Worm (Caenorhabditis elegans) whole organism, late embryonic: ENCODE measurements around the gene F28F8.9.

ENCODE experiments used
- C38D4.7 ChIP-seq: fragments of 200-800 bp; sonication (Bioruptor generic); optimal IDR thresholded peaks from 2 replicates; lab custom pipeline; 2018; ENCODE audit warnings: mild to moderate bottlenecking, missing genetic modification characterization, moderate library complexity, missing compliant biosample characterization
- K02D7.2 ChIP-seq: sonication (generic microtip); optimal IDR thresholded peaks from 2 replicates; lab custom pipeline; 2017; ENCODE audit warnings: mild to moderate bottlenecking, missing genetic modification characterization, missing compliant biosample characterization
- K09A11.1 ChIP-seq: sonication (generic microtip); optimal IDR thresholded peaks from 2 replicates; lab custom pipeline; 2017; ENCODE audit warnings: antibody characterized with exemption, mild to moderate bottlenecking, missing genetic modification characterization, missing compliant biosample characterization; ENCODE audit not compliant: insufficient read depth
- T23F11.4 ChIP-seq: fragments of 200-800 bp; sonication (Bioruptor generic); optimal IDR thresholded peaks from 2 replicates; lab custom pipeline; 2018; ENCODE audit warnings: mild to moderate bottlenecking, missing genetic modification characterization, missing compliant biosample characterization
- ahr-1 ChIP-seq: sonication (generic microtip); optimal IDR thresholded peaks from 2 replicates; lab custom pipeline; 2016; ENCODE audit warnings: missing genetic modification characterization, missing compliant biosample characterization
- ceh-14 ChIP-seq: sonication (generic microtip); optimal IDR thresholded peaks from 2 replicates; lab custom pipeline; 2016; ENCODE audit warnings: missing genotype, missing genetic modification characterization, missing compliant biosample characterization
- ceh-19 ChIP-seq: fragments of 200-800 bp; sonication (Bioruptor generic); optimal IDR thresholded peaks from 2 replicates; lab custom pipeline; 2018; ENCODE audit warnings: mild to moderate bottlenecking, missing genetic modification characterization, missing compliant biosample characterization
- ceh-2 ChIP-seq: sonication (generic microtip); optimal IDR thresholded peaks from 2 replicates; lab custom pipeline; 2016; ENCODE audit warnings: missing genotype, missing genetic modification characterization, missing compliant biosample characterization
- ceh-24 ChIP-seq: sonication (generic microtip); optimal IDR thresholded peaks from 2 replicates; lab custom pipeline; 2016; ENCODE audit warnings: mild to moderate bottlenecking, missing genetic modification characterization, missing compliant biosample characterization
- ceh-31 ChIP-seq: sonication (generic microtip); optimal IDR thresholded peaks from 2 replicates; lab custom pipeline; 2016; ENCODE audit warnings: missing genetic modification characterization, missing compliant biosample characterization
- ceh-45 ChIP-seq: fragments of 200-800 bp; sonication (Bioruptor generic); IDR thresholded peaks from 2 replicates; pipeline ENCODE4 v1.3.6; 2022; ENCODE audit warnings: missing genetic modification reagents, missing genetic modification characterization, missing compliant biosample characterization
- ceh-48 ChIP-seq: sonication (generic microtip); optimal IDR thresholded peaks from 2 replicates; lab custom pipeline; 2016; ENCODE audit warnings: missing genetic modification characterization, inconsistent platforms, missing compliant biosample characterization
- ceh-9 ChIP-seq: sonication (generic microtip); optimal IDR thresholded peaks from 2 replicates; lab custom pipeline; 2016; ENCODE audit warnings: mild to moderate bottlenecking, missing genetic modification characterization, inconsistent platforms, missing compliant biosample characterization
- che-1 ChIP-seq: sonication (generic microtip); optimal IDR thresholded peaks from 2 replicates; lab custom pipeline; 2016; ENCODE audit warnings: mild to moderate bottlenecking, missing genetic modification characterization, missing compliant biosample characterization
- elt-4 ChIP-seq: sonication (generic microtip); optimal IDR thresholded peaks from 2 replicates; lab custom pipeline; 2016; ENCODE audit warnings: missing genetic modification characterization, missing compliant biosample characterization
- eyg-1 ChIP-seq: sonication (generic microtip); optimal IDR thresholded peaks from 2 replicates; lab custom pipeline; 2016; ENCODE audit warnings: missing genotype, missing genetic modification characterization, missing compliant biosample characterization
- gmeb-2 ChIP-seq: sonication (generic microtip); optimal IDR thresholded peaks from 2 replicates; lab custom pipeline; 2016; ENCODE audit warnings: missing genetic modification characterization, inconsistent platforms, missing compliant biosample characterization
- hlh-13 ChIP-seq: fragments of 200-800 bp; sonication (Bioruptor generic); optimal IDR thresholded peaks from 2 replicates; lab custom pipeline; 2018; ENCODE audit warnings: mild to moderate bottlenecking, missing genetic modification characterization, missing compliant biosample characterization
- hlh-15 ChIP-seq: sonication (generic microtip); optimal IDR thresholded peaks from 2 replicates; lab custom pipeline; 2016; ENCODE audit warnings: missing genetic modification characterization, missing compliant biosample characterization
- lin-11 ChIP-seq: fragments of 200-800 bp; sonication (Bioruptor generic); optimal IDR thresholded peaks from 2 replicates; lab custom pipeline; 2018; ENCODE audit warnings: mild to moderate bottlenecking, missing genetic modification characterization, missing compliant biosample characterization
- madf-2 ChIP-seq: sonication (generic microtip); optimal IDR thresholded peaks from 2 replicates; lab custom pipeline; 2017; ENCODE audit warnings: missing genetic modification characterization, missing compliant biosample characterization
- mec-3 ChIP-seq: sonication (generic microtip); optimal IDR thresholded peaks from 2 replicates; lab custom pipeline; 2016; ENCODE audit warnings: borderline replicate concordance, missing genetic modification characterization, missing compliant biosample characterization
- nfya-1 ChIP-seq: sonication (generic microtip); optimal IDR thresholded peaks from 2 replicates; lab custom pipeline; 2017; ENCODE audit warnings: missing genetic modification characterization, mild to moderate bottlenecking, missing compliant biosample characterization, antibody characterized with exemption, moderate library complexity
- npax-4 ChIP-seq: sonication (generic microtip); optimal IDR thresholded peaks from 2 replicates; lab custom pipeline; 2016; ENCODE audit warnings: missing genetic modification characterization, missing compliant biosample characterization
- pag-3 ChIP-seq: sonication (generic microtip); optimal IDR thresholded peaks from 2 replicates; lab custom pipeline; 2016; ENCODE audit warnings: missing compliant biosample characterization, missing genetic modification characterization, borderline replicate concordance
- pax-1 ChIP-seq: fragments of 150-350 bp; optimal IDR thresholded peaks from 2 replicates; lab custom pipeline; 2014; ENCODE audit warnings: missing biosample characterization, missing genetic modification characterization
- pha-2 ChIP-seq: sonication (generic microtip); optimal IDR thresholded peaks from 2 replicates; lab custom pipeline; 2017; ENCODE audit warnings: mild to moderate bottlenecking, missing genetic modification characterization, missing compliant biosample characterization
- sox-2 ChIP-seq: fragments of 200-800 bp; sonication (Bioruptor generic); IDR thresholded peaks from 2 replicates; pipeline ENCODE4 v1.3.6; 2022; ENCODE audit warnings: missing genetic modification reagents, missing genetic modification characterization, missing compliant biosample characterization
- sox-4 ChIP-seq: sonication (generic microtip); optimal IDR thresholded peaks from 2 replicates; lab custom pipeline; 2017; ENCODE audit warnings: mild to moderate bottlenecking, missing genetic modification characterization, inconsistent platforms, missing compliant biosample characterization
- tbx-2 ChIP-seq: sonication (generic microtip); optimal IDR thresholded peaks from 2 replicates; lab custom pipeline; 2016; ENCODE audit warnings: missing genetic modification characterization, missing compliant biosample characterization
- tbx-7 ChIP-seq: sonication (generic microtip); optimal IDR thresholded peaks from 2 replicates; lab custom pipeline; 2016; ENCODE audit warnings: missing genotype, missing genetic modification characterization, missing compliant biosample characterization
- unc-42 ChIP-seq: sonication (generic microtip); optimal IDR thresholded peaks from 2 replicates; lab custom pipeline; 2016; ENCODE audit warnings: missing genotype, missing genetic modification characterization, missing compliant biosample characterization
- unc-86 ChIP-seq: sonication (generic microtip); optimal IDR thresholded peaks from 2 replicates; lab custom pipeline; 2016; ENCODE audit warnings: missing genetic modification characterization, missing compliant biosample characterization
- ztf-16 ChIP-seq: sonication (generic microtip); optimal IDR thresholded peaks from 2 replicates; lab custom pipeline; 2017; ENCODE audit warnings: missing genetic modification characterization, missing compliant biosample characterization

The F28F8.9 gene

ce11 chrV:15551642-15552041 is 26.8 kb downstream of the F28F8.9 start (continued):
- TF ChIP-seq gmeb-2 = peak; percentile 83
- TF ChIP-seq pag-3 (tag; lab: Kevin White, UChicago) = peak; percentile 17
- TF ChIP-seq ahr-1 (tag; lab: Kevin White, UChicago) = peak; percentile 14
- peak; percentile 73 for TF ChIP-seq unc-86 (tag; lab: Kevin White, UChicago)
- TF ChIP-seq K02D7.2 (tag; lab: Kevin White, UChicago) = peak; percentile 61
- TF ChIP-seq pax-1 (tag; lab: Kevin White, UChicago) = no peak
- peak; percentile 84 for TF ChIP-seq ceh-19 (GFP tag; lab: Kevin White, UChicago)
- TF ChIP-seq ztf-16 = peak; percentile 79
- peak; percentile 79 for TF ChIP-seq T23F11.4
- peak; percentile 76 for TF ChIP-seq hlh-13 (GFP tag; lab: Kevin White, UChicago)
- TF ChIP-seq C38D4.7 (GFP tag; lab: Kevin White, UChicago) = peak; percentile 81
- TF ChIP-seq sox-2 (GFP tag; lab: Robert Waterston, UW) = peak; percentile 67; the same call in 1 of the 2 replicates
- TF ChIP-seq ceh-24 = peak; percentile 28
- peak; percentile 33 for TF ChIP-seq mec-3 (tag; lab: Kevin White, UChicago)
- peak; percentile 54 for TF ChIP-seq hlh-15 (tag; lab: Kevin White, UChicago)
- TF ChIP-seq sox-4 = peak; percentile 75
- peak; percentile 43 for TF ChIP-seq unc-42 (tag; lab: Kevin White, UChicago)
- TF ChIP-seq pha-2 (tag; lab: Kevin White, UChicago) = peak; percentile 84
- TF ChIP-seq ceh-31 (tag; lab: Kevin White, UChicago) = peak; percentile 71
- TF ChIP-seq tbx-7 (tag; lab: Kevin White, UChicago) = peak; percentile 43
- TF ChIP-seq nfya-1 (tag; lab: Kevin White, UChicago) = peak; percentile 58
- TF ChIP-seq lin-11 = peak; percentile 78
- peak; percentile 79; the same call in 1 of the 2 replicates for TF ChIP-seq ceh-45 (GFP tag; lab: Robert Waterston, UW)
- peak; percentile 79 for TF ChIP-seq ceh-2 (tag; lab: Kevin White, UChicago)
- peak; percentile 68 for TF ChIP-seq npax-4 (tag; lab: Kevin White, UChicago)
- peak; percentile 71 for TF ChIP-seq eyg-1
- peak; percentile 49 for TF ChIP-seq K09A11.1 (tag; lab: Kevin White, UChicago)
- peak; percentile 84 for TF ChIP-seq ceh-14 (tag; lab: Kevin White, UChicago)
- TF ChIP-seq, all 69 proteins: peak for 60

ce11 chrV:15550408-15550807 is 28.1 kb downstream of the F28F8.9 start:
- TF ChIP-seq hlh-13 (GFP tag; lab: Kevin White, UChicago) = no peak
- no peak for TF ChIP-seq madf-2 (tag; lab: Kevin White, UChicago)
- no peak for TF ChIP-seq ceh-24
- no peak for TF ChIP-seq eyg-1
- no peak for TF ChIP-seq ceh-9 (tag; lab: Kevin White, UChicago)
- TF ChIP-seq, all 69 proteins: peak for 0

- TF ChIP-seq ceh-48 (tag; lab: Kevin White, UChicago) = no peak
- TF ChIP-seq che-1 (tag; lab: Kevin White, UChicago) = no peak
- TF ChIP-seq tbx-2 (tag; lab: Kevin White, UChicago) = no peak
- no peak for TF ChIP-seq elt-4 (tag; lab: Kevin White, UChicago)
- TF ChIP-seq eyg-1 = no peak
- TF ChIP-seq ceh-19 (GFP tag; lab: Kevin White, UChicago) = no peak
Observed at ce11 chrV:15547727-15548126, 30.7 kb downstream of the F28F8.9 start.

DNA sequence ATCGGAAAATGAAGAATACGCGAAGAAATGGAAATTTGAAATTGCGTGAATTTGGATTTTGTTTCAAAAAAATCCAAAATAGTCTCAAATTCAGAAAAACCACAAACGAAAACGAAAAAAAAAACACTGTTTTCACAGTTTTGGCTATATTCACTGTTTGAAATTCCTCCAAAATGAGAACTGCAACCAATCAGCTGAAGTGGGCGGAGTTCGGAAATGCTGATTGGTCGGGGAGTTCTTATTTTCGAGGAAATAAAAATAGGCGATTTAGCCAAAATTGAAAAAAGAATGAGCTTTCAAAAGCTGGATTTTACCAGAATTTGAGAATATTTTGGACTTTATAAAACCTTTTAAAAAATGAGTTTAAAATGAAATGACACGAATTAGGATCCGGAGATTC is 33.6 kb downstream of the F28F8.9 start, which contains the start of gene glb-14:
Gene glb-14, minus strand, starts transcription at position 97 of the 400 bp plus-strand sequence.
- peak; percentile 63 for TF ChIP-seq nfya-1 (tag; lab: Kevin White, UChicago)
- TF ChIP-seq npax-4 (tag; lab: Kevin White, UChicago) = no peak
